Worm (Caenorhabditis elegans) whole organism, L4 larva: ENCODE data around the gene unc-10.

Experiments
- F10B5.3 ChIP-seq: sonication (generic microtip); optimal IDR thresholded peaks from 2 replicates; lab custom pipeline; 2016; ENCODE audit warnings: mild to moderate bottlenecking, missing genetic modification characterization, missing compliant biosample characterization
- F37D6.2 ChIP-seq: sonication (generic microtip); optimal IDR thresholded peaks from 2 replicates; lab custom pipeline; 2016; ENCODE audit warnings: mild to moderate bottlenecking, missing genetic modification characterization, missing compliant biosample characterization
- F44E2.7 ChIP-seq: fragments of 200-800 bp; sonication (Bioruptor generic); IDR thresholded peaks from 2 replicates; pipeline ENCODE4 v2.1.2; 2022; ENCODE audit warnings: missing genetic modification characterization, missing compliant biosample characterization
- F49E8.2 ChIP-seq: sonication (generic microtip); optimal IDR thresholded peaks from 2 replicates; lab custom pipeline; 2016; ENCODE audit warnings: missing compliant biosample characterization, mild to moderate bottlenecking, missing genetic modification characterization, borderline replicate concordance
- T20F7.1 ChIP-seq: fragments of 200-800 bp; sonication (Bioruptor generic); optimal IDR thresholded peaks from 2 replicates; lab custom pipeline; 2018; ENCODE audit warnings: mild to moderate bottlenecking, missing genetic modification characterization, missing compliant biosample characterization
- T26A8.4 ChIP-seq: fragments of 200-800 bp; sonication (Bioruptor generic); IDR thresholded peaks from 2 replicates; pipeline ENCODE4 v1.3.6; 2022; ENCODE audit warnings: missing genetic modification characterization, missing compliant biosample characterization
- Y48G9A.11 ChIP-seq: fragments of 200-800 bp; sonication (Bioruptor generic); IDR thresholded peaks from 2 replicates; pipeline ENCODE4 v1.3.6; 2022; ENCODE audit warnings: missing genetic modification reagents, missing genetic modification characterization, missing compliant biosample characterization
- aha-1 ChIP-seq: fragments of 150-350 bp; peaks from one replicate; lab custom pipeline; 2014; ENCODE audit warnings: missing biosample characterization, missing genetic modification characterization
- aly-2 ChIP-seq: sonication (generic microtip); optimal IDR thresholded peaks from 2 replicates; lab custom pipeline; 2018; ENCODE audit warnings: missing biosample characterization, missing genetic modification characterization
- ama-1 ChIP-seq: fragments of 150-350 bp; optimal IDR thresholded peaks from 2 replicates; lab custom pipeline; 2014; ENCODE audit warnings: inconsistent platforms, mixed read lengths
- daf-12 ChIP-seq: fragments of 150-350 bp; optimal IDR thresholded peaks from 2 replicates; lab custom pipeline; 2014; ENCODE audit warnings: missing biosample characterization, missing genetic modification reagents, missing genetic modification characterization
- daf-16 ChIP-seq, 3 experiments: sonication (generic microtip); optimal IDR thresholded peaks; 2 replicates each; lab custom pipeline; 2016 to 2017; ENCODE audit warnings: missing genetic modification characterization in 3 of 3, missing genetic modification reagents in 3 of 3, mild to moderate bottlenecking in 2 of 3, missing compliant biosample characterization in 2 of 3, missing biosample characterization in 1 of 3, moderate library complexity in 1 of 3
- daf-19 ChIP-seq: fragments of 200-800 bp; sonication (Bioruptor generic); conservative IDR thresholded peaks from 2 replicates; pipeline ENCODE4 v1.3.6; 2022; ENCODE audit warnings: missing genetic modification characterization, missing compliant biosample characterization
- daf-8 ChIP-seq: fragments of 200-800 bp; sonication (Bioruptor generic); IDR thresholded peaks from 2 replicates; pipeline ENCODE4 v1.3.6; 2022; ENCODE audit warnings: missing genetic modification characterization, missing compliant biosample characterization
- dmd-6 ChIP-seq: fragments of 200-800 bp; sonication (Bioruptor generic); IDR thresholded peaks from 2 replicates; pipeline ENCODE4 v1.3.6; 2022; ENCODE audit warnings: missing genetic modification reagents, missing genetic modification characterization, missing compliant biosample characterization
- dpl-1 ChIP-seq: fragments of 150-350 bp; optimal IDR thresholded peaks from 2 replicates; lab custom pipeline; 2014; ENCODE audit warnings: missing biosample characterization, missing genetic modification reagents, missing genetic modification characterization
- dve-1 ChIP-seq: sonication (generic microtip); optimal IDR thresholded peaks from 2 replicates; lab custom pipeline; 2017; ENCODE audit warnings: antibody characterized with exemption, mild to moderate bottlenecking, missing genetic modification characterization, missing compliant biosample characterization; ENCODE audit not compliant: insufficient read depth
- hif-1 ChIP-seq, 2 experiments: sonication (generic microtip); optimal IDR thresholded peaks; 2 replicates each; lab custom pipeline; 2016 to 2017; ENCODE audit warnings: missing compliant biosample characterization in 2 of 2, missing genetic modification characterization in 2 of 2, missing genetic modification reagents in 2 of 2, missing genotype in 2 of 2, mild to moderate bottlenecking in 1 of 2
- hlh-11 ChIP-seq: fragments of 200-800 bp; sonication (Bioruptor generic); optimal IDR thresholded peaks from 2 replicates; lab custom pipeline; 2018; ENCODE audit warnings: mild to moderate bottlenecking, missing genetic modification characterization, missing compliant biosample characterization
- hlh-30 ChIP-seq: sonication (generic microtip); optimal IDR thresholded peaks from 2 replicates; lab custom pipeline; 2017; ENCODE audit warnings: antibody characterized with exemption, mild to moderate bottlenecking, missing genetic modification characterization, missing compliant biosample characterization; ENCODE audit not compliant: insufficient read depth
- lin-38 ChIP-seq: fragments of 200-800 bp; sonication (Bioruptor generic); IDR thresholded peaks from 2 replicates; pipeline ENCODE4 v1.3.6; 2022; ENCODE audit warnings: missing genetic modification reagents, missing genetic modification characterization, missing compliant biosample characterization
- lin-39 ChIP-seq: fragments of 150-350 bp; optimal IDR thresholded peaks from 2 replicates; lab custom pipeline; 2014; ENCODE audit warnings: missing biosample characterization, missing genetic modification reagents, missing genetic modification characterization
- lir-3 ChIP-seq: sonication (generic microtip); optimal IDR thresholded peaks from 2 replicates; lab custom pipeline; 2016; ENCODE audit warnings: mild to moderate bottlenecking, missing genetic modification characterization, missing compliant biosample characterization
- nhr-25 ChIP-seq: sonication (generic microtip); optimal IDR thresholded peaks from 2 replicates; lab custom pipeline; 2017; ENCODE audit warnings: missing genetic modification characterization, mild to moderate bottlenecking, missing compliant biosample characterization, antibody characterized with exemption, moderate library complexity, borderline replicate concordance; ENCODE audit not compliant: insufficient read depth
- nhr-28 ChIP-seq: fragments of 150-350 bp; optimal IDR thresholded peaks from 2 replicates; lab custom pipeline; 2014; ENCODE audit warnings: missing biosample characterization, missing genetic modification characterization
- nhr-41 ChIP-seq: fragments of 200-800 bp; sonication (Bioruptor generic); IDR thresholded peaks from 2 replicates; pipeline ENCODE4 v1.3.6; 2022; ENCODE audit warnings: missing genetic modification reagents, missing genetic modification characterization, missing compliant biosample characterization
- nhr-48 ChIP-seq: sonication (generic microtip); optimal IDR thresholded peaks from 2 replicates; lab custom pipeline; 2016; ENCODE audit warnings: mild to moderate bottlenecking, missing genetic modification characterization, missing compliant biosample characterization
- pha-4 ChIP-seq, 2 experiments: fragments of 150-350 bp in 1 of 2; fragments of 200-800 bp in 1 of 2; sonication (Bioruptor generic) in 1 of 2; IDR thresholded peaks in 1 of 2; optimal IDR thresholded peaks in 1 of 2; 2 replicates each; pipeline versions ENCODE4 v1.3.6 to Lab custom; 2014 to 2022; ENCODE audit warnings: missing genetic modification characterization in 2 of 2, missing genetic modification reagents in 2 of 2, missing biosample characterization in 1 of 2, missing compliant biosample characterization in 1 of 2
- rbr-2 ChIP-seq: sonication (generic microtip); optimal IDR thresholded peaks from 2 replicates; lab custom pipeline; 2016; ENCODE audit warnings: missing genotype, missing genetic modification characterization, missing compliant biosample characterization
- tra-1 ChIP-seq: fragments of 200-800 bp; sonication (Bioruptor generic); IDR thresholded peaks from 2 replicates; pipeline ENCODE4 v1.3.6; 2022; ENCODE audit warnings: missing genetic modification reagents, missing genetic modification characterization, missing compliant biosample characterization
- unc-39 ChIP-seq: sonication (generic microtip); optimal IDR thresholded peaks from 2 replicates; lab custom pipeline; 2017; ENCODE audit warnings: missing biosample characterization, missing genetic modification characterization
- unc-62 ChIP-seq, 3 experiments: fragments of 150-350 bp in 1 of 3; sonication (generic microtip); optimal IDR thresholded peaks in 2 of 3; peaks in 1 of 3; 1 replicate in 1 of 3; 2 replicates in 2 of 3; lab custom pipeline; 2014 to 2017; ENCODE audit warnings: missing biosample characterization in 3 of 3, missing genetic modification characterization in 3 of 3, missing genetic modification reagents in 3 of 3, missing genotype in 1 of 3
- vab-7 ChIP-seq: fragments of 200-800 bp; sonication (Bioruptor generic); IDR thresholded peaks from 2 replicates; pipeline ENCODE4 v1.3.6; 2022; ENCODE audit warnings: missing genetic modification reagents, missing genetic modification characterization, missing compliant biosample characterization
- zip-11 ChIP-seq: fragments of 200-800 bp; sonication (Bioruptor generic); IDR thresholded peaks from 2 replicates; pipeline ENCODE4 v1.3.6; 2022; ENCODE audit warnings: missing genetic modification characterization, missing compliant biosample characterization

unc-10 gene

DNA sequence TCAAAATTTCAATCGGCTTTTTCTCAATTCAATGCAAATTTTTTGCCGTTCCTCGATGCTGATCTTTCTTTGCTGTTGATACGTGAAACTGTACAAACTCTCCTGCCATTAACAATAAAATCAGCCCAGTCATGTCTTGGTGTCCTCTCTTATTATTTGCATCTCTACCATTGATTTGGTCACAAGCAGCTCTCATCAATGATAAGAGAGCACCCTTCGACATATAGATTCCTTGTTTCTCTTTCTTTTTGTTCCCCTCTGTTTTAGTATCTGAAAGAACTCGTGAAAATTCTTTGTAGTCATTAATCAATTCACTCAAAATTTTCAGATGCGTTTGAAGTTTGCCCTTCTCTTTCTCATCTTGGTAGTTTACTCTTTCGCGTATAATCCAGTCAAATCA, 11.7 kb upstream of the unc-10 start, which contains the start of gene lron-7 (continued):
- no peak for TF ChIP-seq tra-1
- TF ChIP-seq aha-1, result peak; percentile 49
- TF ChIP-seq lir-3 (tag; lab: Kevin White, UChicago), result no peak
- peak; percentile 48 for TF ChIP-seq dmd-6 (GFP tag; lab: Robert Waterston, UW)
- no peak for TF ChIP-seq nhr-25 (tag; lab: Kevin White, UChicago)
- TF ChIP-seq ama-1 (lab: Kevin White, UChicago), result no peak
- TF ChIP-seq zip-11, result no peak
- TF ChIP-seq F49E8.2 (tag; lab: Kevin White, UChicago), result no peak
- no peak for TF ChIP-seq dpl-1 (GFP tag; lab: Kevin White, UChicago)
- no peak for TF ChIP-seq daf-8 (GFP tag; lab: Robert Waterston, UW)
- TF ChIP-seq nhr-41 (GFP tag; lab: Robert Waterston, UW), result no peak
- TF ChIP-seq Y48G9A.11 (GFP tag; lab: Robert Waterston, UW), result no peak
- TF ChIP-seq hlh-30 (tag; lab: Kevin White, UChicago), result peak; percentile 40
- no peak for TF ChIP-seq daf-12 (tag; lab: Kevin White, UChicago)
- TF ChIP-seq F44E2.7 (GFP tag; lab: Robert Waterston, UW), result no peak
- TF ChIP-seq hlh-11 (tag; lab: Kevin White, UChicago), result peak; percentile 50
- no peak for TF ChIP-seq F10B5.3 (tag; lab: Kevin White, UChicago)
- no peak for TF ChIP-seq F37D6.2 (tag; lab: Kevin White, UChicago)
- TF ChIP-seq hif-1 (tag; optimal IDR thresholded peaks at IDR 0.05; lab: Kevin White, UChicago), result no peak
- TF ChIP-seq nhr-28 (tag; lab: Kevin White, UChicago), result peak; percentile 81

DNA sequence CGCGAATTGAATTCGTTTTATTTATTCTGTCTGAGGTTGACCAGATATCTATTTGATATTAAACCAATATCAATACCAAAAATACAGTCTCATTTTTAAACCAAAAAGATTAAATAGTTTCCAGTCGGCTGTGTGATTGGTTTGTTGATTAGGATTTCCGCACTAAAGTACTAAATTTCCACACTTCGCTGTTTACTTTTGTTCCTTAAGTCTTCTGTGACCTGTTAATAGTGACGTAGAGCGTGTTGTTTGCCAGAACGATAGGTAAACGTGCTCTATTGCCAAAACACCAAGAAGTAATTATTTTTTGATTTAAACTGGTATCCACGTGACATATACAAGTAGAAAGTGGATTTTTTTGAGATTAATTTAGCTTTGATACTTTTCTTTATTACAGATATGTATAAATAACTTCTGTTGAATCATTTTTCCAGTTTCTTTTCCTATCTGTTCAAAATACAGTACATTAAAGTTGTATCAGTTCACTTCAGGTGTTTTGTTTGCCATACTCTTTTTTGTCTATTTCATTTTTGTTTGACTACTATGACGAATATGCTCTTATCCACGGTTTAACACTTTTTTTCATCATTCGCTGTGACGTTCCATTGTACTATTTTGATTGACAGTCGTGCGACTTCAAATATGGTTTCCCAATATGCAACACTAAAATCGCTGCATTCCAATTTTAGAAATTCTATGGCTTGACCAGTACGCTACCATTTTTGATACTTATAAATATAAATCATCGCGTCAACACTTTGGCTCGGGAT, 10.9 kb upstream of the unc-10 start:
- TF ChIP-seq tra-1 (0 out of 2 replicates have a peak, but pooled peaks have one; percentile 67), nhr-48 (tag; lab: Kevin White, UChicago) (peak; percentile 59), dve-1 (tag; lab: Kevin White, UChicago) (peak; percentile 77), hlh-11 (tag; lab: Kevin White, UChicago) (peak; percentile 42), T20F7.1 (GFP tag; lab: Kevin White, UChicago) (peak; percentile 21), unc-39 (tag; lab: Kevin White, UChicago) (no peak), F44E2.7 (GFP tag; lab: Robert Waterston, UW) (no peak), rbr-2 (tag; lab: Kevin White, UChicago) (no peak), T26A8.4 (GFP tag; lab: Robert Waterston, UW) (no peak), unc-62 (GFP tag; optimal IDR thresholded peaks at IDR 0.05 in 1 of 2; lab: Kevin White, UChicago) (peak; percentile 40 to 89), unc-62 (tag; optimal IDR thresholded peaks at IDR 0.05; lab: Kevin White, UChicago) (no peak), lin-39 (no peak), vab-7 (GFP tag; lab: Robert Waterston, UW) (no peak), lin-38 (GFP tag; lab: Robert Waterston, UW) (no peak), daf-16 (GFP tag; optimal IDR thresholded peaks at IDR 0.05; lab: Kevin White, UChicago) (peak in 1 of 2 experiments; percentile 16), daf-16 (tag; optimal IDR thresholded peaks at IDR 0.05; lab: Kevin White, UChicago) (peak; percentile 53), dmd-6 (GFP tag; lab: Robert Waterston, UW) (peak; percentile 89), pha-4 (GFP tag; IDR thresholded peaks at IDR 0.05; lab: Robert Waterston, UW) (no peak), pha-4 (tag; optimal IDR thresholded peaks at IDR 0.05; lab: Kevin White, UChicago) (no peak)

DNA sequence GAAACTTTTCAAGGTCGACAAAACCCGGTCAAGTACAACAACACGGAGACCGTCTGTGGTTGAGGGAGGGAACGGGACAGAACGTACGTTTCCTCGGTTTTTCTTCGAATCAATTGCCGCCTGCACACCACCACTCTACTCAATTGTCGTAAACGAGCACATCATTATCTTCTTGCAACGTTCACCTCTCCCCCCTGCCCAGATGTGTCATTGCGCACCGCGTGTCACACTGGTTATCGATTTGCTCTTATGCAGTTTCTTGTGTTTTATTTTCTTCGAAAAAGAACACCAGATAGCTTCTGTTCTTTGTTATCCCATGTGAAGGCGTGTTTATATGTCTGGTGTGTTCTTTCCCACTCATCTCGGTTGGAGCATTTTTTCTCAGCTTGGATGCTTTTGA, 9.4 kb upstream of the unc-10 start:
- TF ChIP-seq aly-2 (tag; lab: Kevin White, UChicago) (no peak), daf-19 (GFP tag; lab: Robert Waterston, UW) (0 out of 2 replicates have a peak, but pooled peaks have one; percentile 8)
